Worm (Caenorhabditis elegans): ENCODE measurements around the gene vps-15.

Gene vps-15

DNA sequence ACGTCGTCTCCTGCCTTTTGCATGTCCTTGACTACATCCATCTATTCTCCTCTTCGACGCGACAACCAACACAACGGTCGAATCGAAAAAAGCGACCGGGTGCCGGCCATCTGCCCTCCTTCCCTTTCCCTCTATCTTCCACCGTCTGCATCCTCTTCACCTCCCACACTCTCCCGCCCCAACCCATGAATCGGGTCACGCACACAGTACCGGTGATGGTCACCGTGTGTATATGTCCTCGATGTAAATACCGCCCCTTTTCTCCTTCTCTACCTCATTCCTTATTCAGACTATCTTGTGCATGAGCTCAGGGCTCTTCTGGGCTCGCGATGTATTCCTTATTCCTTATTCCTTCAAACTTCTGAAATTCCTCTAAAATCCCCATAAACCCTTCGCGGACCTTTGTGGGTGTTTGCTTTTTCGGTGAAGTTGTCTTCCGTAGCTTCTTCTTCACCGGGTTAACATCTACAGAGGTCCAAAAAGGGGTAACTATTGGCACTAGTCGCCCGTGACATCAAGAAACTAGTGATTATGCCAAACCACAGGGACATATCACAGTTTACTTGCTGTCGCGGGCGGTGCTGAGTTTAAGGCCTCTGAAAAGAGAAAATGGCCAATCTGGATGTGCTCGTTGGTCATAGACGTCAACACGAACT lies 26.1 kb downstream of the vps-15 start:
- peak; percentile 25 for TF ChIP-seq sma-3 (GFP tag; optimal IDR thresholded peaks at IDR 0.05)
- peak; percentile 42 for TF ChIP-seq nhr-25 (tag; optimal IDR thresholded peaks at IDR 0.05)
- TF ChIP-seq ceh-16 (tag; optimal IDR thresholded peaks at IDR 0.05), result no peak

DNA sequence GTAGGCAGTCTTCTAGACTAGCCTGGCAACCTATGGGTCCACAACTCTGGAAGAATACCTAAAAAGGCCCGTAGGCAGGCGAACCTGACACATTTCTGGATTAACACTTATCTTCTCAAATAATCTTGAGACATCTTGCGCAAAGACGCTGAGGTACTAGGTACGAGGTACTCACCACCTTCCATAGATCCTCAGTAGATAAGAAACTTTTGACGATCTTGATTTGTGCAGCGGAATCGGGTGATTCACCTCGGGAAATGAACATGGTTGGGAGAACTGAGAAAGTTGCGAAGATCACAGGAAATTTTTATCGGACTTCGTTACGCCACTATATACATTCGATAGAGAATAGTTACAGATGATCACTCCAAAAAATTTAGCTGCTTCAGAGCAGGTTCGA lies 27.5 kb downstream of the vps-15 start:
- TF ChIP-seq mab-5 (tag; optimal IDR thresholded peaks at IDR 0.05) (no peak), dmd-4 (tag; optimal IDR thresholded peaks at IDR 0.05) (no peak), ceh-16 (tag; optimal IDR thresholded peaks at IDR 0.05) (peak; percentile 35), peb-1 (tag; optimal IDR thresholded peaks at IDR 0.05) (no peak), elt-1 (tag; optimal IDR thresholded peaks at IDR 0.05) (peak; percentile 48)

DNA sequence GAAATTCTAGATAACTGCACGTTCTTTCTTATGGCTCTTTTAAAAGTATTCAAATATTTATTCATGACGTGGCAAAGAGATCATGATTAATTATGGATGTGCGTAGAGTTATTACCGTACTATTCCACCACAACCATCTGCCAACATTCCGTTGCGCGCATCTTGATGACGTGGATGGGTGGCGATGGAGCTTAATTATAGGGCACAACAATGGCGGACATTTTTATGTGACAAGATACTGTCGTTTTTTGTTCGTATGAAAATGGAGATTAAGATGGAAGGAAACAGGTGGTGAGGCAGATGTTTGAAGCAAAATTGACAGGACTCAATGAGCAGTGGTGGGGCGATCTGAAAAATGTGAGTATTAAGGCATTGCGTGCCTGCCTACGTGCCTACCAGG lies 27.9 kb downstream of the vps-15 start:
- TF ChIP-seq zag-1 (tag; optimal IDR thresholded peaks at IDR 0.05) (no peak), nhr-6 (tag; optimal IDR thresholded peaks at IDR 0.05) (no peak), unc-62 (GFP tag; optimal IDR thresholded peaks at IDR 0.05) (no peak), unc-39 (tag; optimal IDR thresholded peaks at IDR 0.05) (no peak), nhr-10 (tag; optimal IDR thresholded peaks at IDR 0.05) (no peak), ceh-82 (tag; optimal IDR thresholded peaks at IDR 0.05) (no peak), mbf-1 (tag; optimal IDR thresholded peaks at IDR 0.05) (no peak)

DNA sequence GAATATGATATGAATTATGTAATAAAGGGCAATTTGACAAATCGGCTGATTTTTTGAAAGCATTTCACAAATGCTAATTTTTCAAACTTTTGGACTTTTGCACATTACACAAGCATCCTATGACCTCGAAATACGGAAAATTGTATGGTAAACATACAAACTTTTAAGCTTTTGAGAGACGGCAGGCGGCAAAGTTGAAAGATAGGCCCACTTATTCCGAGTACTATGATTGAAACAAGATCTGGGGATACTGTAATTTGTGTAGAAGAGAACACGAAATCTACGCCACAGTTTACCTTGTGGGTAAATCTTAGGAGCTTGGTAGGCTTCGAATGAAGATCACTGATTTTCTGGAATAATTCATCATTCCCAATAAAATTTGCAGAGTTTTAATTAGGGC lies 32.0 kb downstream of the vps-15 start, which contains the start of gene ZK930.6:
Gene ZK930.6, plus strand, starts transcription at position 301 of the 400 bp plus-strand sequence.
- no peak for TF ChIP-seq ztf-1 (GFP tag; conservative IDR thresholded peaks at IDR 0.05)
- no peak for TF ChIP-seq nhr-23 (tag; optimal IDR thresholded peaks at IDR 0.05)
- no peak for TF ChIP-seq elt-3 (tag; optimal IDR thresholded peaks at IDR 0.05)
- no peak for TF ChIP-seq nhr-129 (tag; optimal IDR thresholded peaks at IDR 0.05)
- TF ChIP-seq mdl-1 (tag; optimal IDR thresholded peaks at IDR 0.05), result no peak
- no peak for TF ChIP-seq peb-1 (tag; optimal IDR thresholded peaks at IDR 0.05)
- no peak for TF ChIP-seq R02D3.7 (tag; optimal IDR thresholded peaks at IDR 0.05)
- TF ChIP-seq unc-39 (tag; optimal IDR thresholded peaks at IDR 0.05), result no peak
- no peak for TF ChIP-seq sma-9 (GFP tag; optimal IDR thresholded peaks at IDR 0.05)
- no peak for TF ChIP-seq sma-9 (tag; optimal IDR thresholded peaks at IDR 0.05)
- TF ChIP-seq sem-4 (tag; optimal IDR thresholded peaks at IDR 0.05), result no peak
- no peak for TF ChIP-seq aly-2 (tag; optimal IDR thresholded peaks at IDR 0.05)
- TF ChIP-seq blmp-1 (tag; optimal IDR thresholded peaks at IDR 0.05; ENCODE audit: insufficient read depth), result no peak
- no peak for TF ChIP-seq nhr-6 (tag; optimal IDR thresholded peaks at IDR 0.05)
- TF ChIP-seq ceh-82 (tag; optimal IDR thresholded peaks at IDR 0.05), result no peak
- no peak for TF ChIP-seq ama-1 (optimal IDR thresholded peaks at IDR 0.05)
- no peak for TF ChIP-seq nhr-11 (tag; optimal IDR thresholded peaks at IDR 0.05)
- TF ChIP-seq fos-1 (tag; optimal IDR thresholded peaks at IDR 0.05), result no peak
- no peak for TF ChIP-seq nhr-12 (tag; optimal IDR thresholded peaks at IDR 0.05)
- no peak for TF ChIP-seq ztf-4 (tag; optimal IDR thresholded peaks at IDR 0.05)

DNA sequence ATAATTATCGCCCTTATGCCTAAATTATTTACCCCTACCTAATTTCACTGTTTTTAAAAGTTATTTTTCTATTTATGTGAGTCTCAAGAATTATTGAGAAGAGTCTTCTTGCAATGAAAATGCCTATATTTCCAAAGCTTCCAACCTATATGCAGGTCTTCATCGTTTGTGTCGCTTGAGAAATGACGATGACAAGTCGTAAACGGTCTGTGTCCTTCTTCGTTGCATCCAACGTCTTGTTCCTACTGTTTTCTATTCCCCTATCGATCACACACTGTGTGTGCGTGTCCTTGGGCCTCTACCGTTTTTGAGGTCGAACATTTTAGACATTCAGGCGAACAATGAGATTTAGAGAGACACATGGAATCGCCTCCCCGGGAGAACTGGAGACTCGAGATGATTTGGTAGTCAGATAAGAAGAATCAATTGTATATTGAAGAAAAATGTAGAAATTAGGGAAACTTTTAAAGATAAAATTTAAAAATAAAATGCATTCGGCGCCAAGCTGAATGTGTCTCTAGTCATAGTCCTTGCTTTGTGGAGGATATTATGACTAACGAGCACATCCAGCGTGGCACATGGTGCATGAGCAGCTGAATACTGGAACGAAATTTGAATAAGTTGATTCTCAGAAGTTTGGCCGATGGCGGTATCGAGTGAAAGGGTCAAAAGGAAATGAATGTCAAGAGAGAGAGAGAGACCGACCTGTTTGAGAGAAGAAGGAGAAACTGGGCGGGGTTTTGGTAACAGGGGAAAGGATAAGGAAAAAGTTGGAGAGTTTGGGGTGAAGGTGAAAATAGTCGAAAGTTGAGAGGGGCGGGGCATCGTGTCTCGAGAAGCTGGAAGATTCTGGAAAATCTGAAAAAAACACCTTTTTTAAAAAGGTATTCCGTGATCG lies 34.9 kb downstream of the vps-15 start:
- peak; percentile 69 for TF ChIP-seq nhr-25 (tag; optimal IDR thresholded peaks at IDR 0.05)
- peak; percentile 17 for TF ChIP-seq crh-2 (tag; optimal IDR thresholded peaks at IDR 0.05)
- no peak for TF ChIP-seq nhr-21 (tag; optimal IDR thresholded peaks at IDR 0.05)
- TF ChIP-seq ceh-16 (tag; optimal IDR thresholded peaks at IDR 0.05), result peak; percentile 10
- TF ChIP-seq blmp-1 (tag; optimal IDR thresholded peaks at IDR 0.05; ENCODE audit: insufficient read depth), result peak; percentile 97
- TF ChIP-seq nhr-129 (tag; optimal IDR thresholded peaks at IDR 0.05), result peak; percentile 36
- TF ChIP-seq ama-1 (optimal IDR thresholded peaks at IDR 0.05), result peak; percentile 64
- TF ChIP-seq aly-2 (tag; optimal IDR thresholded peaks at IDR 0.05), result no peak
- TF ChIP-seq lin-11 (tag; optimal IDR thresholded peaks at IDR 0.05), result no peak
- TF ChIP-seq lin-39 (tag; optimal IDR thresholded peaks at IDR 0.05), result no peak

All from whole organism, L2 larva.